Worm (Caenorhabditis elegans): ENCODE measurements around the gene insc-1.

insc-1 gene

DNA sequence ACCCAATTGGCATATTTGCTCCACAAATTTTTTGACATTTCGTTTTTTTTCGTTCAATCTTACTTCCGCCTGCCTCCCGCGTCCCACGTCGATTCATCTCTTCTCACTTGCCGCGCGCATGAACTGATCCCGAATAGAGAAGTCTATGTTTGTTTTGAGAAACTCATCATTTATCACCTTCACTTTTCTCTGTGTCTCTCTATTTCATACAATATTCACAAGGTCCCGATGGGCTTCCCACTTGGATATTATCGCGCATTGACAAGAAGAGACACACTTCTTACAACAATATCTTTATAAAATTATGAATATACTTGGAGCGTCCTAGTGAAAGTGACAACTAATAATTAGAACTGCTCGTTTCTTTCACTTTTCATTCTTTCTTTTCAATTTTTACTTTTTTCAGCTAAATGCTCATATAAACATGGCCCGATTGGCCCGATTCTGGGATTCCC is at the start of gene insc-1:
insc-1 (plus strand) TSS at position 405 of the 455 bp plus-strand sequence.
- no peak for TF ChIP-seq nhr-25 (tag; optimal IDR thresholded peaks at IDR 0.05)
- no peak for TF ChIP-seq ceh-82 (tag; optimal IDR thresholded peaks at IDR 0.05)
- no peak for TF ChIP-seq ZK546.5 (tag; optimal IDR thresholded peaks at IDR 0.05)
- TF ChIP-seq sea-2 (GFP tag; optimal IDR thresholded peaks at IDR 0.05) = no peak
- no peak for TF ChIP-seq ama-1 (optimal IDR thresholded peaks at IDR 0.05)
- TF ChIP-seq pqm-1 (tag; optimal IDR thresholded peaks at IDR 0.05) = no peak
- TF ChIP-seq unc-62 (GFP tag; optimal IDR thresholded peaks at IDR 0.05) = no peak
- no peak for TF ChIP-seq nhr-43 (tag; optimal IDR thresholded peaks at IDR 0.05; ENCODE audit: poor library complexity, severe bottlenecking)
- TF ChIP-seq ceh-16 (tag; optimal IDR thresholded peaks at IDR 0.05) = no peak
- TF ChIP-seq nhr-76 (tag; optimal IDR thresholded peaks at IDR 0.05) = no peak
- no peak for TF ChIP-seq ztf-11 (tag; optimal IDR thresholded peaks at IDR 0.05)
- TF ChIP-seq jun-1 (tag; optimal IDR thresholded peaks at IDR 0.05) = no peak
- TF ChIP-seq R02D3.7 (tag; optimal IDR thresholded peaks at IDR 0.05) = no peak
- no peak for TF ChIP-seq zag-1 (tag; optimal IDR thresholded peaks at IDR 0.05)
- no peak for TF ChIP-seq tbx-2 (tag; optimal IDR thresholded peaks at IDR 0.05)
- TF ChIP-seq elt-2 (tag; optimal IDR thresholded peaks at IDR 0.05) = no peak
- TF ChIP-seq nfya-1 (tag; optimal IDR thresholded peaks at IDR 0.05; ENCODE audit: insufficient read depth) = no peak

DNA sequence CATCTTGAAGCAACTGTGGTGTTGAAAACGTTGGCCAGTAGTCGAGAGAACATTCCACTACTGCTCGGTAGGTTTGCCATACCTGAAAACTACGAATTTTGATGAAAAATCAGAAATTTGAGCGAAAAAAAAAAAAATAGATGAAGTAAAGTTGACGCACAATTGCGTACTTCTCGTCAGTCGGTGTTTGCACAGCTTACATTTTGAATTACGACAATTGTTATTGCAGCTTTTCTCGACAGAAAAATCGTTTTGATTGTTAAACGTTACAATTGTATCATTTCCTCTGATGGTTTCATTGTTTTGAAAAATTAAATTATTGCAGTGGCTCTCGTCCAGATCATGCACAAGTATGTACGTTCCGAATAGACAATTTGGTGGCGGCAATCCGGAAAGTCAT is 48.7 kb upstream of the insc-1 start, which contains the start of the genes F45E12.5 and cnep-1:
F45E12.5 (minus strand) TSS at position 93 of the 400 bp plus-strand sequence.
cnep-1 (plus strand) TSS at position 326 of the 400 bp plus-strand sequence.
- no peak for TF ChIP-seq mml-1 (tag; optimal IDR thresholded peaks at IDR 0.05)
- TF ChIP-seq pha-4 (tag; optimal IDR thresholded peaks at IDR 0.05) = peak; percentile 31
- TF ChIP-seq ceh-16 (tag; optimal IDR thresholded peaks at IDR 0.05) = no peak
- no peak for TF ChIP-seq nhr-237 (tag; optimal IDR thresholded peaks at IDR 0.05)
- TF ChIP-seq jun-1 (tag; optimal IDR thresholded peaks at IDR 0.05) = no peak
- TF ChIP-seq unc-39 (tag; optimal IDR thresholded peaks at IDR 0.05) = no peak
- TF ChIP-seq elt-1 (tag; optimal IDR thresholded peaks at IDR 0.05) = no peak
- no peak for TF ChIP-seq nhr-25 (tag; optimal IDR thresholded peaks at IDR 0.05)

- TF ChIP-seq tbx-2 (tag; optimal IDR thresholded peaks at IDR 0.05) (no peak), elt-3 (tag; optimal IDR thresholded peaks at IDR 0.05) (no peak), unc-39 (tag; optimal IDR thresholded peaks at IDR 0.05) (no peak), zag-1 (tag; optimal IDR thresholded peaks at IDR 0.05) (no peak), pqm-1 (tag; optimal IDR thresholded peaks at IDR 0.05) (no peak), nhr-43 (tag; optimal IDR thresholded peaks at IDR 0.05; ENCODE audit: poor library complexity, severe bottlenecking) (no peak), aly-2 (tag; optimal IDR thresholded peaks at IDR 0.05) (no peak), ztf-4 (tag; optimal IDR thresholded peaks at IDR 0.05) (no peak)
Measured at ce11 chrII:7314083-7314482, 44.6 kb upstream of the insc-1 start, which contains the start of gene F45E12.6. Gene F45E12.6 (minus strand): TSS chrII:7314183.

DNA sequence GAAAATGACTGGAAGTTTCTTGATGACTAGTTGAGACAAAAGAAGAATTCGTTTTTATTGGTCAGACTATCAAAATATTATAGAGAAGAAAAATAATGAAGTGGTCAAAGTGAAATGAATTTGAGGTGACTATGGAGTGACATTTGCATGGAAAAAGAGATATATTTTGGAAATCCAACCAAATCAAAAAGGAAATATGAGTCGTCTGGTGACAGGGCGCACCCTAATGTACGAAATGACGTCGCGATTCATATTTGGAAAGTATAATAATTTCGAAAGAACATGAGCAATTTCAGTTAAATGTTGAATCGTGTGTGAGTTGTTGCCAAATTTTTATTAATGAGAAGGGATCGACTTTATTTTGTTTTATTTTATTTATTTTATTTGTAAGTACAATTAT is 41.2 kb upstream of the insc-1 start, which contains the start of gene F21D12.2:
F21D12.2 (plus strand) TSS at position 301 of the 400 bp plus-strand sequence.
- TF ChIP-seq nhr-77 (tag; optimal IDR thresholded peaks at IDR 0.05) (no peak), daf-12 (tag; optimal IDR thresholded peaks at IDR 0.05) (no peak), lin-39 (tag; optimal IDR thresholded peaks at IDR 0.05) (no peak), hmg-11 (tag; optimal IDR thresholded peaks at IDR 0.05) (no peak), fkh-2 (tag; optimal IDR thresholded peaks at IDR 0.05) (no peak), nhr-67 (tag; optimal IDR thresholded peaks at IDR 0.05) (no peak), egl-5 (tag; optimal IDR thresholded peaks at IDR 0.05) (no peak), elt-3 (tag; optimal IDR thresholded peaks at IDR 0.05) (no peak)

- TF ChIP-seq unc-39 (tag; optimal IDR thresholded peaks at IDR 0.05) (no peak), lsy-12 (tag; optimal IDR thresholded peaks at IDR 0.05) (peak; percentile 58), fkh-10 (GFP tag; optimal IDR thresholded peaks at IDR 0.05) (no peak), nhr-43 (tag; optimal IDR thresholded peaks at IDR 0.05; ENCODE audit: poor library complexity, severe bottlenecking) (peak; percentile 25), snpc-4 (tag; optimal IDR thresholded peaks at IDR 0.05) (no peak)
Measured at ce11 chrII:7319471-7319870, 39.2 kb upstream of the insc-1 start.

Measured in whole organism, L3 larva.